Fruit fly (Drosophila melanogaster): ENCODE data around the gene Cyp1.

- no peak for TF ChIP-seq usp (GFP tag; optimal IDR thresholded peaks at IDR 0.05)
- TF ChIP-seq psq (optimal IDR thresholded peaks at IDR 0.05), result no peak
- TF ChIP-seq Dll (optimal IDR thresholded peaks at IDR 0.05), result no peak
These were observed at the start of gene Cyp1 for dm6 chrX:16320197-16320921.

Measured in whole organism.